Fruit fly (Drosophila melanogaster) S2 (cell line): ENCODE measurements around the gene CG1812.

ENCODE experiments used
- CG8478 ChIP-seq: fragments of >200 bp; optimal IDR thresholded peaks from 2 replicates; lab custom pipeline; 2018
- CTCF ChIP-seq, 2 experiments: fragments of >200 bp; optimal IDR thresholded peaks; 2 replicates each; lab custom pipeline; 2018

- TF ChIP-seq CTCF (optimal IDR thresholded peaks at IDR 0.05; lab: Kevin White, UChicago): no peak
- no peak for TF ChIP-seq CG8478
These were observed 21.4 kb upstream of the CG1812 start for dm6 chrX:20489995-20490393.
